Fruit fly (Drosophila melanogaster): ENCODE measurements around the gene Gycbeta100B.

DNA sequence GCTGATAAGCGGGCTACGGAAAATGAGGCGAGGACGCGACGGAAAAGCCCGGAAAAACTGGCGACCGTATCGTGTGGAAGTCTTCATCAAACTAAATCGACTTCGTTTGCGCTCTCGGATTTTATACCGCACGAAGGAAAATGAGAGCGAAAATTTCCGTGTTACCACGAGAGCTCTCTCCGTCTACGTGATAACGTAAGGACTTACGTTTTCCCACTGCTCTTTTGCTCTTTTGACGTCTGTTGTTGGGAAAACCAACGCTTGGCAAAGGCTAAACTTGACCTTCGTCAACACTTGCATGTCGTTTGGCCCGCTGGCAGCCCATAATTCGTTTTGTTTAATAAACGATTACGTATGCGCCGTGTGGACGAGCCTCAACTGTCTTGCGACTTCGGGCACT is 37.0 kb upstream of the Gycbeta100B start, which contains the start of gene CG11317:
- no peak for TF ChIP-seq psq (optimal IDR thresholded peaks at IDR 0.05)
- TF ChIP-seq usp (GFP tag; optimal IDR thresholded peaks at IDR 0.05), result no peak
- no peak for TF ChIP-seq CG8478 (optimal IDR thresholded peaks at IDR 0.05)
- no peak for TF ChIP-seq EcR (GFP tag; optimal IDR thresholded peaks at IDR 0.05)

All from whole organism.